Fruit fly (Drosophila melanogaster) whole organism, embryonic: ENCODE measurements around the gene CG32708.

ENCODE experiments used
- Antp ChIP-seq: fragments of 200-800 bp; sonication (Bioruptor generic); optimal IDR thresholded peaks from 3 replicates; lab custom pipeline; 2016; ENCODE audit warnings: missing biosample characterization, missing genetic modification characterization
- Bdp1 ChIP-seq: fragments of 200-800 bp; sonication (Bioruptor generic); optimal IDR thresholded peaks from 3 replicates; lab custom pipeline; 2016; ENCODE audit warnings: missing biosample characterization, missing genetic modification characterization
- CG10959 ChIP-seq: fragments of 200-800 bp; sonication (Bioruptor generic); IDR thresholded peaks from 2 replicates; pipeline ENCODE4 v1.3.6; 2022; ENCODE audit warnings: missing biosample characterization, missing genetic modification characterization
- CG11504 ChIP-seq: fragments of 200-800 bp; sonication (Bioruptor generic); optimal IDR thresholded peaks from 3 replicates; lab custom pipeline; 2019; ENCODE audit warnings: missing biosample characterization, mild to moderate bottlenecking, missing genetic modification characterization, moderate library complexity
- CG11560 ChIP-seq: fragments of 200-800 bp; sonication (Bioruptor generic); IDR thresholded peaks from 3 replicates; pipeline ENCODE4 v1.3.6; 2022; ENCODE audit warnings: missing biosample characterization, missing genetic modification characterization
- CG14667 ChIP-seq: fragments of 200-800 bp; sonication (Bioruptor generic); IDR thresholded peaks from 2 replicates; pipeline ENCODE4 v1.3.6; 2022; ENCODE audit warnings: missing biosample characterization, missing genetic modification characterization
- CG15073 ChIP-seq: fragments of 200-800 bp; sonication (Bioruptor generic); optimal IDR thresholded peaks from 2 replicates; lab custom pipeline; 2016; ENCODE audit warnings: missing biosample characterization, missing genetic modification characterization
- CG15479 ChIP-seq: fragments of 200-800 bp; sonication (Bioruptor generic); optimal IDR thresholded peaks from 3 replicates; lab custom pipeline; 2019; ENCODE audit warnings: missing biosample characterization, mild to moderate bottlenecking, missing genetic modification characterization, moderate library complexity
- CG1603 ChIP-seq: fragments of 200-800 bp; sonication (Bioruptor generic); optimal IDR thresholded peaks from 2 replicates; lab custom pipeline; 2019; ENCODE audit warnings: missing biosample characterization, mild to moderate bottlenecking, missing genetic modification characterization, moderate library complexity
- CG17568 ChIP-seq: fragments of 200-800 bp; sonication (Bioruptor generic); optimal IDR thresholded peaks from 2 replicates; lab custom pipeline; 2018; ENCODE audit warnings: missing biosample characterization, mild to moderate bottlenecking, missing genetic modification characterization, moderate library complexity
- CG33213 ChIP-seq: fragments of 200-800 bp; sonication (Bioruptor generic); optimal IDR thresholded peaks from 3 replicates; lab custom pipeline; 2016; ENCODE audit warnings: missing biosample characterization, missing genetic modification characterization
- CG3995 ChIP-seq: fragments of 200-800 bp; sonication (Bioruptor generic); optimal IDR thresholded peaks from 3 replicates; lab custom pipeline; 2016; ENCODE audit warnings: missing biosample characterization, missing genetic modification characterization
- CG7357 ChIP-seq: fragments of 200-800 bp; sonication (Bioruptor generic); IDR thresholded peaks from 3 replicates; pipeline ENCODE4 v1.3.6; 2022; ENCODE audit warnings: missing biosample characterization, missing genetic modification characterization
- CG7556 ChIP-seq: fragments of 200-800 bp; sonication (Bioruptor generic); optimal IDR thresholded peaks from 2 replicates; lab custom pipeline; 2017; ENCODE audit warnings: missing biosample characterization, mild to moderate bottlenecking, missing genetic modification characterization
- CG7745 ChIP-seq: fragments of 200-800 bp; sonication (Bioruptor generic); optimal IDR thresholded peaks from 2 replicates; lab custom pipeline; 2018; ENCODE audit warnings: missing biosample characterization, mild to moderate bottlenecking, missing genetic modification characterization, moderate library complexity
- CHES-1-like ChIP-seq: fragments of 200-800 bp; sonication (Bioruptor generic); optimal IDR thresholded peaks from 2 replicates; lab custom pipeline; 2016; ENCODE audit warnings: missing biosample characterization, missing genetic modification characterization
- Dbx ChIP-seq: fragments of 200-800 bp; sonication (Bioruptor generic); IDR thresholded peaks from 3 replicates; pipeline ENCODE4 v1.3.6; 2022; ENCODE audit warnings: missing biosample characterization, missing genetic modification characterization
- Eip74EF ChIP-seq, 2 experiments: fragments of 200-800 bp in 1 of 2; fragments of >200 bp in 1 of 2; sonication (Bioruptor generic) in 1 of 2; optimal IDR thresholded peaks; 2 replicates each; lab custom pipeline; 2017 to 2019; ENCODE audit warnings: missing biosample characterization in 2 of 2, missing genetic modification characterization in 2 of 2, mild to moderate bottlenecking in 1 of 2, moderate library complexity in 1 of 2
- Gsc ChIP-seq: fragments of 200-800 bp; sonication (Bioruptor generic); IDR thresholded peaks from 2 replicates; pipeline ENCODE4 v1.3.6; 2022; ENCODE audit warnings: missing biosample characterization, missing genetic modification characterization
- H15 ChIP-seq: fragments of 200-800 bp; sonication (Bioruptor generic); IDR thresholded peaks from 3 replicates; pipeline ENCODE4 v1.3.6; 2022; ENCODE audit warnings: missing biosample characterization, missing genetic modification characterization
- Hr78 ChIP-seq, 2 experiments: fragments of 200-800 bp in 1 of 2; fragments of >200 bp in 1 of 2; sonication (Bioruptor generic) in 1 of 2; optimal IDR thresholded peaks; 2 replicates each; lab custom pipeline; 2017 to 2019; ENCODE audit warnings: missing biosample characterization in 2 of 2, missing genetic modification characterization in 2 of 2, mild to moderate bottlenecking in 1 of 2, moderate library complexity in 1 of 2
- Max ChIP-seq: fragments of 200-800 bp; sonication (Bioruptor generic); optimal IDR thresholded peaks from 2 replicates; lab custom pipeline; 2016; ENCODE audit warnings: missing biosample characterization, mild to moderate bottlenecking, missing genetic modification characterization
- Myb ChIP-seq: fragments of 200-800 bp; sonication (Bioruptor generic); optimal IDR thresholded peaks from 2 replicates; lab custom pipeline; 2016; ENCODE audit warnings: missing biosample characterization, missing genetic modification characterization
- Nf-YA ChIP-seq: fragments of 200-800 bp; sonication (Bioruptor generic); IDR thresholded peaks from 2 replicates; pipeline ENCODE4 v1.3.6; 2022; ENCODE audit warnings: missing biosample characterization, missing genetic modification characterization
- Optix ChIP-seq: fragments of 200-800 bp; sonication (Bioruptor generic); IDR thresholded peaks from 3 replicates; pipeline ENCODE4 v1.3.6; 2022; ENCODE audit warnings: missing biosample characterization, missing genetic modification characterization
- Poxn ChIP-seq: fragments of 200-800 bp; sonication (Bioruptor generic); IDR thresholded peaks from 2 replicates; pipeline ENCODE4 v1.3.6; 2022; ENCODE audit warnings: missing biosample characterization, missing genetic modification characterization
- Xbp1 ChIP-seq: fragments of 200-800 bp; sonication (Bioruptor generic); optimal IDR thresholded peaks from 3 replicates; lab custom pipeline; 2016; ENCODE audit warnings: missing biosample characterization, mild to moderate bottlenecking, missing genetic modification characterization
- Xrp1 ChIP-seq: fragments of 200-800 bp; sonication (Bioruptor generic); IDR thresholded peaks from 2 replicates; pipeline ENCODE4 v1.3.6; 2022; ENCODE audit warnings: missing biosample characterization, missing genetic modification characterization
- ab ChIP-seq: fragments of 200-800 bp; sonication (Bioruptor generic); optimal IDR thresholded peaks from 2 replicates; lab custom pipeline; 2016; ENCODE audit warnings: missing biosample characterization, missing genetic modification characterization
- ap ChIP-seq: fragments of 200-800 bp; sonication (Bioruptor generic); IDR thresholded peaks from 2 replicates; pipeline ENCODE4 v1.3.6; 2022; ENCODE audit warnings: missing biosample characterization, missing genetic modification characterization
- ase ChIP-seq: fragments of 200-800 bp; sonication (Bioruptor generic); IDR thresholded peaks from 3 replicates; pipeline ENCODE4 v1.3.6; 2022; ENCODE audit warnings: missing biosample characterization, missing genetic modification characterization
- bcd ChIP-seq: fragments of 200-800 bp; sonication (Bioruptor generic); optimal IDR thresholded peaks from 2 replicates; lab custom pipeline; 2017; ENCODE audit warnings: missing biosample characterization, mild to moderate bottlenecking, missing genetic modification characterization
- esg ChIP-seq: fragments of 200-800 bp; sonication (Bioruptor generic); conservative IDR thresholded peaks from 2 replicates; pipeline ENCODE4 v1.3.6; 2022; ENCODE audit warnings: missing biosample characterization, missing genetic modification characterization
- exex ChIP-seq: fragments of 200-800 bp; sonication (Bioruptor generic); optimal IDR thresholded peaks from 4 replicates; lab custom pipeline; 2018; ENCODE audit warnings: missing biosample characterization, mild to moderate bottlenecking, missing genetic modification characterization, moderate library complexity
- fd64A ChIP-seq: fragments of 200-800 bp; sonication (Bioruptor generic); optimal IDR thresholded peaks from 3 replicates; lab custom pipeline; 2018; ENCODE audit warnings: missing biosample characterization, mild to moderate bottlenecking, missing genetic modification characterization
- gsb-n ChIP-seq: fragments of 200-800 bp; sonication (Bioruptor generic); optimal IDR thresholded peaks from 3 replicates; lab custom pipeline; 2018; ENCODE audit warnings: missing biosample characterization, mild to moderate bottlenecking, missing genetic modification characterization
- mam ChIP-seq: fragments of 200-800 bp; sonication (Bioruptor generic); optimal IDR thresholded peaks from 3 replicates; lab custom pipeline; 2016; ENCODE audit warnings: missing biosample characterization, missing genetic modification characterization
- nerfin-1 ChIP-seq: fragments of 200-800 bp; sonication (Bioruptor generic); optimal IDR thresholded peaks from 3 replicates; lab custom pipeline; 2019; ENCODE audit warnings: missing biosample characterization, mild to moderate bottlenecking, missing genetic modification characterization, moderate library complexity
- oc ChIP-seq: fragments of 200-800 bp; sonication (Bioruptor generic); optimal IDR thresholded peaks from 2 replicates; lab custom pipeline; 2018; ENCODE audit warnings: missing biosample characterization, mild to moderate bottlenecking, missing genetic modification characterization, moderate library complexity
- onecut ChIP-seq: fragments of 200-800 bp; sonication (Bioruptor generic); IDR thresholded peaks from 2 replicates; pipeline ENCODE4 v1.3.6; 2022; ENCODE audit warnings: missing biosample characterization, missing genetic modification characterization
- pan ChIP-seq, 4 experiments: fragments of >200 bp in 3 of 4; fragments of 200-800 bp in 1 of 4; sonication (Bioruptor generic) in 1 of 4; optimal IDR thresholded peaks in 3 of 4; IDR thresholded peaks in 1 of 4; 2 replicates each; pipeline versions ENCODE4 v1.3.6 to Lab custom; 2017 to 2022; ENCODE audit warnings: missing biosample characterization in 2 of 4, missing genetic modification characterization in 2 of 4, mixed read lengths in 1 of 4
- row ChIP-seq: fragments of 200-800 bp; sonication (Bioruptor generic); IDR thresholded peaks from 3 replicates; pipeline ENCODE4 v1.3.6; 2022; ENCODE audit warnings: missing biosample characterization, missing genetic modification characterization
- salm ChIP-seq: fragments of 200-800 bp; sonication (Bioruptor generic); optimal IDR thresholded peaks from 2 replicates; lab custom pipeline; 2018; ENCODE audit warnings: missing biosample characterization, mild to moderate bottlenecking, missing genetic modification characterization
- sc ChIP-seq, 3 experiments: fragments of >200 bp in 2 of 3; fragments of 200-800 bp in 1 of 3; sonication (Bioruptor generic) in 1 of 3; optimal IDR thresholded peaks; 2 replicates in 2 of 3; 3 replicates in 1 of 3; lab custom pipeline; 2017; ENCODE audit warnings: mild to moderate bottlenecking in 1 of 3, missing biosample characterization in 1 of 3, missing genetic modification characterization in 1 of 3, missing genetic modification reagents in 1 of 3
- slbo ChIP-seq: fragments of 200-800 bp; sonication (Bioruptor generic); IDR thresholded peaks from 2 replicates; pipeline ENCODE4 v1.3.6; 2022; ENCODE audit warnings: missing biosample characterization, missing genetic modification characterization
- sna ChIP-seq: fragments of 200-800 bp; sonication (Bioruptor generic); IDR thresholded peaks from 2 replicates; pipeline ENCODE4 v1.3.6; 2022; ENCODE audit warnings: missing biosample characterization, missing genetic modification characterization; ENCODE audit not compliant: partially characterized antibody
- ttk ChIP-seq: fragments of 200-800 bp; sonication (Bioruptor generic); IDR thresholded peaks from 2 replicates; pipeline ENCODE4 v2.1.2; 2022; ENCODE audit warnings: missing biosample characterization, missing genetic modification characterization
- wek ChIP-seq: fragments of 200-800 bp; sonication (Bioruptor generic); optimal IDR thresholded peaks from 3 replicates; lab custom pipeline; 2018; ENCODE audit warnings: missing biosample characterization, mild to moderate bottlenecking, missing genetic modification characterization, moderate library complexity
- zen ChIP-seq: fragments of 200-800 bp; sonication (Bioruptor generic); optimal IDR thresholded peaks from 3 replicates; lab custom pipeline; 2018; ENCODE audit warnings: missing biosample characterization, mild to moderate bottlenecking, missing genetic modification characterization, moderate library complexity

Gene CG32708

dm6 chrX:9089254-9090056, 3.7 kb downstream of the CG32708 start, which contains the start of gene CCT2 (continued):
- TF ChIP-seq CG11560 (tag; lab: Robert Waterston, UW) (peak; percentile 57; the same call in 2 of the 3 replicates), Dbx (GFP tag; lab: Robert Waterston, UW) (no peak), bcd (GFP tag; lab: Kevin White, UChicago) (no peak), row (GFP tag; lab: Robert Waterston, UW) (peak; percentile 7; the same call in 1 of the 3 replicates), zen (peak; percentile 5), onecut (no peak), slbo (no peak), CG15073 (GFP tag; lab: Kevin White, UChicago) (no peak), CG33213 (GFP tag; lab: Kevin White, UChicago) (peak; percentile 41), Bdp1 (GFP tag; lab: Kevin White, UChicago) (no peak), ttk (no peak), CG7745 (no peak), oc (tag; lab: Kevin White, UChicago) (no peak), CG7556 (GFP tag; lab: Kevin White, UChicago) (no peak), CG11504 (tag; lab: Kevin White, UChicago) (no peak), CG10959 (GFP tag; lab: Robert Waterston, UW) (no peak), Poxn (no peak), CG3995 (GFP tag; lab: Kevin White, UChicago) (no peak), Myb (GFP tag; lab: Kevin White, UChicago) (peak; percentile 56), exex (tag; lab: Kevin White, UChicago) (no peak), CG15479 (GFP tag; lab: Kevin White, UChicago) (no peak), fd64A (no peak), sc (optimal IDR thresholded peaks at IDR 0.05; lab: Kevin White, UChicago) (no peak), sc (GFP tag; optimal IDR thresholded peaks at IDR 0.05; lab: Kevin White, UChicago) (no peak), Gsc (GFP tag; lab: Robert Waterston, UW) (no peak), pan (optimal IDR thresholded peaks at IDR 0.05; lab: Kevin White, UChicago) (no peak), pan (GFP tag; optimal IDR thresholded peaks at IDR 0.05 in 1 of 2, IDR thresholded peaks at IDR 0.05 in 1 of 2) (no peak), gsb-n (tag; lab: Kevin White, UChicago) (no peak), CG1603 (tag; lab: Kevin White, UChicago) (peak; percentile 57), ase (GFP tag; lab: Robert Waterston, UW) (no peak), CG7357 (GFP tag; lab: Robert Waterston, UW) (no peak), nerfin-1 (tag; lab: Kevin White, UChicago) (no peak), Antp (GFP tag; lab: Kevin White, UChicago) (no peak), Hr78 (GFP tag; optimal IDR thresholded peaks at IDR 0.05; lab: Kevin White, UChicago) (no peak), Max (GFP tag; lab: Kevin White, UChicago) (no peak), H15 (GFP tag; lab: Robert Waterston, UW) (no peak), Nf-YA (no peak), CG17568 (no peak), CHES-1-like (GFP tag; lab: Kevin White, UChicago) (no peak), esg (GFP tag; lab: Robert Waterston, UW) (no peak), mam (GFP tag; lab: Kevin White, UChicago) (no peak), salm (tag; lab: Kevin White, UChicago) (no peak), CG14667 (GFP tag; lab: Robert Waterston, UW) (no peak), sna (GFP tag; lab: Robert Waterston, UW) (no peak), Eip74EF (GFP tag; optimal IDR thresholded peaks at IDR 0.05; lab: Kevin White, UChicago) (no peak), ab (GFP tag; lab: Kevin White, UChicago) (no peak), Optix (no peak), ap (GFP tag; lab: Robert Waterston, UW) (no peak), Xrp1 (GFP tag; lab: Robert Waterston, UW) (no peak), Xbp1 (GFP tag; lab: Kevin White, UChicago) (no peak), wek (GFP tag; lab: Kevin White, UChicago) (no peak)
